Fruit fly (Drosophila melanogaster) whole organism, embryonic: ENCODE data around the gene Svil.

Experiments used
- BtbVII ChIP-seq: fragments of 200-800 bp; sonication (Bioruptor generic); optimal IDR thresholded peaks from 3 replicates; lab custom pipeline; 2017; ENCODE audit warnings: missing biosample characterization, mild to moderate bottlenecking, missing genetic modification characterization
- CG10431 ChIP-seq: fragments of 200-800 bp; sonication (Bioruptor generic); optimal IDR thresholded peaks from 3 replicates; lab custom pipeline; 2018; ENCODE audit warnings: missing biosample characterization, mild to moderate bottlenecking, missing genetic modification characterization
- CG11085 ChIP-seq: fragments of 200-800 bp; sonication (Bioruptor generic); IDR thresholded peaks from 2 replicates; pipeline ENCODE4 v1.3.6; 2022; ENCODE audit warnings: missing biosample characterization, missing genetic modification characterization
- CG11695 ChIP-seq: fragments of 200-800 bp; sonication (Bioruptor generic); IDR thresholded peaks from 3 replicates; pipeline ENCODE4 v1.3.6; 2022; ENCODE audit warnings: missing biosample characterization, missing genetic modification characterization
- CG14441 ChIP-seq: fragments of 200-800 bp; sonication (Bioruptor generic); IDR thresholded peaks from 2 replicates; pipeline ENCODE4 v1.3.6; 2022; ENCODE audit warnings: missing biosample characterization, missing genetic modification characterization
- CG16779 ChIP-seq: fragments of 200-800 bp; sonication (Bioruptor generic); IDR thresholded peaks from 2 replicates; pipeline ENCODE4 v1.3.6; 2022; ENCODE audit warnings: missing biosample characterization, missing genetic modification characterization
- CG18011 ChIP-seq: fragments of 200-800 bp; sonication (Bioruptor generic); optimal IDR thresholded peaks from 2 replicates; lab custom pipeline; 2017; ENCODE audit warnings: missing biosample characterization, missing genetic modification characterization, mild to moderate bottlenecking, moderate library complexity, missing genotype
- CG18599 ChIP-seq: fragments of 200-800 bp; sonication (Bioruptor generic); optimal IDR thresholded peaks from 3 replicates; lab custom pipeline; 2017; ENCODE audit warnings: missing biosample characterization, missing genetic modification characterization, mild to moderate bottlenecking, moderate library complexity, missing genetic modification reagents
- CG2875 ChIP-seq: fragments of 200-800 bp; sonication (Bioruptor generic); optimal IDR thresholded peaks from 2 replicates; lab custom pipeline; 2017; ENCODE audit warnings: missing biosample characterization, mild to moderate bottlenecking, missing genetic modification characterization, missing genetic modification reagents
- CG33213 ChIP-seq: fragments of 200-800 bp; sonication (Bioruptor generic); optimal IDR thresholded peaks from 3 replicates; lab custom pipeline; 2016; ENCODE audit warnings: missing biosample characterization, missing genetic modification characterization
- CG34224 ChIP-seq: fragments of 200-800 bp; sonication (Bioruptor generic); IDR thresholded peaks from 3 replicates; pipeline ENCODE4 v1.3.6; 2022; ENCODE audit warnings: missing biosample characterization, missing genetic modification characterization; ENCODE audit not compliant: partially characterized antibody
- CG34376 ChIP-seq: fragments of 200-800 bp; sonication (Bioruptor generic); optimal IDR thresholded peaks from 2 replicates; lab custom pipeline; 2018; ENCODE audit warnings: missing biosample characterization, mild to moderate bottlenecking, missing genetic modification characterization
- CG5180 ChIP-seq: fragments of 200-800 bp; sonication (Bioruptor generic); optimal IDR thresholded peaks from 3 replicates; lab custom pipeline; 2017; ENCODE audit warnings: missing biosample characterization, missing genetic modification characterization, mild to moderate bottlenecking, moderate library complexity, missing genetic modification reagents
- CG6175 ChIP-seq: fragments of 200-800 bp; sonication (Bioruptor generic); IDR thresholded peaks from 3 replicates; pipeline ENCODE4 v1.3.6; 2022; ENCODE audit warnings: missing biosample characterization, missing genetic modification characterization
- CG7987 ChIP-seq: fragments of 200-800 bp; sonication (Bioruptor generic); optimal IDR thresholded peaks from 2 replicates; lab custom pipeline; 2018; ENCODE audit warnings: missing biosample characterization, mild to moderate bottlenecking, missing genetic modification characterization, moderate library complexity
- CG8359 ChIP-seq: fragments of 200-800 bp; sonication (Bioruptor generic); optimal IDR thresholded peaks from 2 replicates; lab custom pipeline; 2017; ENCODE audit warnings: missing biosample characterization, mild to moderate bottlenecking, missing genetic modification characterization, borderline replicate concordance
- D19A ChIP-seq: fragments of 200-800 bp; optimal IDR thresholded peaks from 3 replicates; lab custom pipeline; 2019; ENCODE audit warnings: missing biosample characterization, mild to moderate bottlenecking, missing genetic modification characterization, moderate library complexity
- Drgx ChIP-seq: fragments of 200-800 bp; sonication (Bioruptor generic); IDR thresholded peaks from 2 replicates; pipeline ENCODE4 v1.3.6; 2022; ENCODE audit warnings: missing biosample characterization, missing genetic modification characterization
- Fer2 ChIP-seq: fragments of 200-800 bp; sonication (Bioruptor generic); optimal IDR thresholded peaks from 2 replicates; lab custom pipeline; 2018; ENCODE audit warnings: missing biosample characterization, mild to moderate bottlenecking, missing genetic modification characterization, moderate library complexity
- H15 ChIP-seq: fragments of 200-800 bp; sonication (Bioruptor generic); IDR thresholded peaks from 3 replicates; pipeline ENCODE4 v1.3.6; 2022; ENCODE audit warnings: missing biosample characterization, missing genetic modification characterization
- HLH54F ChIP-seq: fragments of 200-800 bp; sonication (Bioruptor generic); optimal IDR thresholded peaks from 3 replicates; lab custom pipeline; 2016; ENCODE audit warnings: missing biosample characterization, missing genetic modification characterization
- Hsf ChIP-seq: fragments of 200-800 bp; sonication (Bioruptor generic); optimal IDR thresholded peaks from 3 replicates; lab custom pipeline; 2016; ENCODE audit warnings: missing biosample characterization, missing genetic modification characterization
- Spps ChIP-seq: fragments of 200-800 bp; sonication (Bioruptor generic); optimal IDR thresholded peaks from 2 replicates; lab custom pipeline; 2018; ENCODE audit warnings: missing biosample characterization, mild to moderate bottlenecking, missing genetic modification characterization
- Xrp1 ChIP-seq: fragments of 200-800 bp; sonication (Bioruptor generic); IDR thresholded peaks from 2 replicates; pipeline ENCODE4 v1.3.6; 2022; ENCODE audit warnings: missing biosample characterization, missing genetic modification characterization
- en ChIP-seq: fragments of 200-800 bp; sonication (Bioruptor generic); optimal IDR thresholded peaks from 2 replicates; lab custom pipeline; 2016; ENCODE audit warnings: missing biosample characterization, missing genetic modification characterization
- eve ChIP-seq, 2 experiments: fragments of >200 bp; optimal IDR thresholded peaks; 2 replicates each; lab custom pipeline; 2017; ENCODE audit warnings: missing biosample characterization in 2 of 2, missing genetic modification characterization in 2 of 2
- gce ChIP-seq: fragments of 200-800 bp; sonication (Bioruptor generic); IDR thresholded peaks from 3 replicates; pipeline ENCODE4 v1.3.6; 2022; ENCODE audit warnings: missing biosample characterization, missing genetic modification characterization
- grn ChIP-seq: fragments of 200-800 bp; sonication (Bioruptor generic); optimal IDR thresholded peaks from 3 replicates; lab custom pipeline; 2017; ENCODE audit warnings: missing biosample characterization, missing genetic modification characterization
- inv ChIP-seq: fragments of 200-800 bp; sonication (Bioruptor generic); IDR thresholded peaks from 2 replicates; pipeline ENCODE4 v1.3.6; 2022; ENCODE audit warnings: missing biosample characterization, missing genetic modification characterization; ENCODE audit not compliant: partially characterized antibody
- knrl ChIP-seq: fragments of 200-800 bp; sonication (Bioruptor generic); IDR thresholded peaks from 3 replicates; pipeline ENCODE4 v1.3.6; 2022; ENCODE audit warnings: missing biosample characterization, missing genetic modification characterization; ENCODE audit not compliant: partially characterized antibody
- lab ChIP-seq: fragments of 200-800 bp; sonication (Bioruptor generic); optimal IDR thresholded peaks from 3 replicates; lab custom pipeline; 2017; ENCODE audit warnings: missing biosample characterization, missing genetic modification characterization, mild to moderate bottlenecking, moderate library complexity, missing genetic modification reagents
- luna ChIP-seq: fragments of 200-800 bp; sonication (Bioruptor generic); optimal IDR thresholded peaks from 2 replicates; lab custom pipeline; 2016; ENCODE audit warnings: missing biosample characterization, missing genetic modification characterization
- pan ChIP-seq, 4 experiments: fragments of >200 bp in 3 of 4; fragments of 200-800 bp in 1 of 4; sonication (Bioruptor generic) in 1 of 4; optimal IDR thresholded peaks in 3 of 4; IDR thresholded peaks in 1 of 4; 2 replicates each; pipeline versions ENCODE4 v1.3.6 to Lab custom; 2017 to 2022; ENCODE audit warnings: missing biosample characterization in 2 of 4, missing genetic modification characterization in 2 of 4, mixed read lengths in 1 of 4
- sd ChIP-seq: fragments of 200-800 bp; sonication (Bioruptor generic); optimal IDR thresholded peaks from 3 replicates; lab custom pipeline; 2018; ENCODE audit warnings: missing biosample characterization, mild to moderate bottlenecking, missing genetic modification characterization, moderate library complexity
- sens ChIP-seq: fragments of 200-800 bp; sonication (Bioruptor generic); peaks from one replicate; lab custom pipeline; 2016; ENCODE audit warnings: missing biosample characterization, missing genetic modification characterization
- sug ChIP-seq: fragments of 200-800 bp; optimal IDR thresholded peaks from 2 replicates; lab custom pipeline; 2019; ENCODE audit warnings: missing biosample characterization, mild to moderate bottlenecking, missing genetic modification characterization, moderate library complexity
- zf30C ChIP-seq: fragments of 200-800 bp; sonication (Bioruptor generic); optimal IDR thresholded peaks from 3 replicates; lab custom pipeline; 2018; ENCODE audit warnings: missing biosample characterization, mild to moderate bottlenecking, missing genetic modification characterization
- zfh2 ChIP-seq: fragments of 200-800 bp; sonication (Bioruptor generic); optimal IDR thresholded peaks from 2 replicates; lab custom pipeline; 2016; ENCODE audit warnings: missing biosample characterization, missing genetic modification characterization

The Svil gene

DNA sequence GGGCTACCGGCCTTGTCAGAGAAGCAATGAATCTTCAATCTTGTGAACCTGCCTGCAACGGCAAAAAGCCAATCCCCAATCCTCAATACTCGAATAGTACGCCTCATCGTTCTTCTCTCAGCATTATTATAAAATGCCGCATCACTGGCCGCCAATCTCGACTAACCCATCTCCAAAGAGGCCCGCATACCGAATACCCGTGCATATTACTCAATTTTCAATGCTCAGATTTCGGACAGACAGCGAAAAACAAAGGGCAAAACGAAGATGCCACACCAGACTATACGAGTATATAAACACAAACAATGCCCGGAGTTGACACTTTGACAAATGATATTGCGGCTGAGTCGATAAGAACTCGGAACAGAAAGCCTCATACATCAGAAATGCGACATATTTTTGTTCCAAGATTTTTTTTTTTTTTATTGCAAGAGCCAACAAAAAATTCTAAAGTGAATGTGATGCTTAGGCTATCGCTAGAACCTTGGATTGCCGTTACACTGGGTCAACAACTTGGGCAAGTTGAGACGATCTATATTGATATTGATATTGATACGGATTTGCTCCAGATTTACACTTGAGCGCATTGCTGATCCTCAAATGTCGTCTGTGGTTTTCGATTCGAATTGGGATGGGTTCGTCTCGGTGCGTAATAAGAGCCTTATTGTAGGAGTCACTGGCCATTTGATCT is 15.4 kb downstream of the Svil start (continued):
- TF ChIP-seq CG34376 (GFP tag; lab: Kevin White, UChicago): peak; percentile 11
- no peak for TF ChIP-seq en (GFP tag; lab: Kevin White, UChicago)
- no peak for TF ChIP-seq luna (GFP tag; lab: Kevin White, UChicago)
- no peak for TF ChIP-seq Fer2
- no peak for TF ChIP-seq pan (optimal IDR thresholded peaks at IDR 0.05; lab: Kevin White, UChicago)
- peak in 1 of 2 experiments; percentile 10 for TF ChIP-seq pan (GFP tag; optimal IDR thresholded peaks at IDR 0.05 in 1 of 2, IDR thresholded peaks at IDR 0.05 in 1 of 2)
- TF ChIP-seq CG14441 (GFP tag; lab: Robert Waterston, UW): peak; percentile 26; the same call in 1 of the 2 replicates
- peak; percentile 32; the same call in 1 of the 3 replicates for TF ChIP-seq gce (GFP tag; lab: Robert Waterston, UW)
- 0 out of 3 replicates have a peak, but pooled peaks have one; percentile 49 for TF ChIP-seq CG6175 (GFP tag; lab: Robert Waterston, UW)
- TF ChIP-seq H15 (GFP tag; lab: Robert Waterston, UW): no peak
- no peak for TF ChIP-seq CG18011 (GFP tag; lab: Kevin White, UChicago)
- TF ChIP-seq Xrp1: peak; percentile 23; the same call in 1 of the 2 replicates
- TF ChIP-seq CG16779 (GFP tag; lab: Robert Waterston, UW): no peak
- no peak for TF ChIP-seq Drgx (GFP tag; lab: Robert Waterston, UW)
- TF ChIP-seq grn (GFP tag; lab: Kevin White, UChicago): peak; percentile 60
- TF ChIP-seq CG33213 (GFP tag; lab: Kevin White, UChicago): peak; percentile 23
- TF ChIP-seq knrl (GFP tag; lab: Robert Waterston, UW): no peak
- TF ChIP-seq CG7987 (GFP tag; lab: Kevin White, UChicago): peak; percentile 14
- no peak for TF ChIP-seq CG11085
- TF ChIP-seq CG34224 (GFP tag; lab: Robert Waterston, UW): no peak
- TF ChIP-seq CG11695 (GFP tag; lab: Robert Waterston, UW): no peak
- TF ChIP-seq inv (GFP tag; lab: Robert Waterston, UW): no peak
- TF ChIP-seq CG8359 (GFP tag; lab: Kevin White, UChicago): no peak
- TF ChIP-seq lab (GFP tag; lab: Kevin White, UChicago): peak; percentile 24
- TF ChIP-seq Hsf: no peak
- peak in 1 of 2 experiments; percentile 49 for TF ChIP-seq eve (GFP tag; optimal IDR thresholded peaks at IDR 0.05; lab: Kevin White, UChicago)
- TF ChIP-seq Spps: no peak
- TF ChIP-seq HLH54F (GFP tag; lab: Kevin White, UChicago): no peak
- TF ChIP-seq D19A (tag; lab: Kevin White, UChicago): no peak
- no peak for TF ChIP-seq BtbVII
- peak; percentile 39 for TF ChIP-seq CG5180 (GFP tag; lab: Kevin White, UChicago)
- TF ChIP-seq zfh2 (GFP tag; lab: Kevin White, UChicago): no peak
- peak; percentile 79 for TF ChIP-seq sens (GFP tag; lab: Kevin White, UChicago)
- no peak for TF ChIP-seq zf30C
- no peak for TF ChIP-seq CG18599 (GFP tag; lab: Kevin White, UChicago)
- TF ChIP-seq sd (tag; lab: Kevin White, UChicago): peak; percentile 64
- no peak for TF ChIP-seq CG2875 (GFP tag; lab: Kevin White, UChicago)
- no peak for TF ChIP-seq CG10431
- peak; percentile 18 for TF ChIP-seq sug
- TF ChIP-seq, all 482 proteins: peak for 35
